Fruit fly (Drosophila melanogaster): ENCODE measurements around the gene CG11151.
A peak's percentile ranks its signal among the peaks of the same experiment; 100 is the strongest.

CG11151 gene

DNA sequence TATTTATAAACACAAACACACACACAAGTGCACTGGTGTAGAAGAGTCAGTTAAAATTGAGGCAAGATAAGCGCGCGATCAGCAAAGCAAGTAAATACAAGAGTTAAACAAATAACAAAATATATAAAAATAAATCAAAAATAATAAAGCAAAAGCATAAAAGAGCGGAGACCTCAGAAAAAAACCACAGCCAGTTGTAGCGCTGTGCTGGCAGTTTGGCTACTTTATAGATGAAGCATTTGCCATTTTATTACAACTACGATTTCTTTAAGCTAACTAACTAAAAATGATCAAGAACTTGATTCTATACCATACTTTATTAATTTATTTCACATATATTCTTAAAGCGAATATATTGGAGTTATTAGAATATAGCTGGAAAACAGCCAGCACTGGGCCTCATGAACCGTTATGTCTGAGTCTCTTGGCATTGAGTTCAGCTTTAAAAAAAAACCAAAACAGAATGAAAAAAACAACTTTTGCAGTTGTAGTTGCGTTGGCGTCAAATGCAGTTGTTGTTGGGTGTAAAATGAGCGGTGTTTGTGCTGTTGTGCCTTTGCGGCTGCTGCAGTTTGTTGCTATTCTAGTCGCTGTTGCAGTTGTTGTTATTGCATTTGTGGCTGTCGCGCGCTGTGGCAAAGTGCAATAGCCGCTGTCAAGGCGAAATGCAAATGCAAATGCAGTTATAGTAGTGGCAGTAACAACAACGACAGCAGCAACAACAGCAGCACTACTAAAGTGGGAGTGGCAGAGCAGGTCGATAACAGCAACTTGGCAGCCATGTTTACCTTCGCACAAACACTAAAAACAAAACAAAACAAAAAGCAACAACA lies 8.3 kb downstream of the CG11151 start:
- peak; percentile 91 for TF ChIP-seq CG17801 (GFP tag; optimal IDR thresholded peaks at IDR 0.05; ENCODE audit: partially characterized antibody)

DNA sequence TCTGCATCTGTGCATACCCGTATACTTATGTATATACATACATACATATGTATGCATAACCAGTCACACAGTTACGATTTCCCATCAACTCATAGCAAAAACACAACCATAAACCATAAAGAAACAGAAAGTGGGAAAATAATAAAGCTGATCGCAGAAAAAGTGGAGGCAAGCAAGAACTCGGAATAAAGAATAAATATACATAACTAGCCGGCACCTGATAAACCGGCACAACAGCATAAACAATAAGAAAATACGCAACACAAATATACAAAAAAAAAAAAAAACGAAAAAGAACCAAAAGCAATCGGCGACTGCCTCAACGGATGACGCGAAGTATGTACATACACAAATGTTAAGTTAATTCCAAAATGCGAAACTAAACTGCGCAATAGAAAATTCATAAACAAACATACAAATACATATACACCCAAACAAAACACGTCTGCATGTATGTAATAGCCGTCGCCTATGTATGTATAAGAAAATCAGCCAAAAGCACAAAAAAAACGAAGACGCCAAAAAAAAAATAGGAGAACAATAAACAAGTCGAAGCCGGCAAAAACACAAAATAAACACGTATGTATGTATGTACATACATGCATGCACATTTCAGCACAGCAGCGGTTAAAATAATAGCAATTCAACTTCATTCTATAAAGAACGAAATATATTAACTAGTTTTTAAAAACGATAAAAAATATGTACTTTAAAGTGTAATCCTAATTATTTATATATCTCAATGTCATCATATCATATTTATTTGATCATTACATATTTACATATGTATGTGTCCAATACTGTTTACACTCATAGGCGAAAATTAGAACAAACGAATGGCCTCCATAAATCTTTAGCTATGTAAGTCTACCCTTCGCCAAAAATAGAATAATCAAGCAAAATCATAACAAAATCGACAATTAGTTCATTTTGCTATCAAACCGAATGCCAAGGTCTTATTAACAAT lies 9.6 kb downstream of the CG11151 start:
- peak; percentile 53 for TF ChIP-seq CG17801 (GFP tag; optimal IDR thresholded peaks at IDR 0.05; ENCODE audit: partially characterized antibody)

dm6 chrX:13749873-13750241 lies 10.3 kb downstream of the CG11151 start:
- peak; percentile 5 for TF ChIP-seq CG17801 (GFP tag; optimal IDR thresholded peaks at IDR 0.05; ENCODE audit: partially characterized antibody)

dm6 chrX:13752543-13753046 lies 13.1 kb downstream of the CG11151 start:
- no peak for TF ChIP-seq CG17801 (GFP tag; optimal IDR thresholded peaks at IDR 0.05; ENCODE audit: partially characterized antibody)

DNA sequence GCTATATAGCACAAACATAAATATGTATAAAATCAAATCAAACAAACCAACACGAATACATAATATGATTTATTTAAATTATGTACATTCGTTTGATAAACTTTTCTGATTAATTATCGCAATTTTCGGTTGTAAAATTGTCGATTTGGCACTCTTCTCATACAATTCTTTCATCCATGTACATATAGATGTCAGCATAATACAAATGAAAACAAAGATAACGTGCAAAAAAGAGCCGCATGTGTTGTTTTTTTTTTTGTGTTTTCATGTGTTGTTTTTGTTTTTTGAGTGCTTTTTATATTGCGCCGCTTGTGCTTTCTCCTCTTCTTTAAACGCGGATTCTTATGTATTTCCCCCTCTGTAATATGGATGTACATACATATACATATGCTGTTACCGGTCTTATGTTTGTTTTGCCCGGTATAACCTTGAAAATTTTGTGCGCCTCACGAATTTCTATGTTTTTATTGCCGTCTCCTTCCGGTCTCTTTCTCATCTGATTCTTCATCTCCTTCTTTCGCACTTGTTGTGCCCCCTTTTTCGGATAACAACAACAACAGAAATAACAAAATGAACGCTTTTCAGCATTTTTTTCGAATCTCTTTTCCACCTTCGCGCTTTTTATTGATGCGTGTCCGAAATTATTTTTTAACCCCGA lies 13.7 kb downstream of the CG11151 start:
- no peak for TF ChIP-seq CG17801 (GFP tag; optimal IDR thresholded peaks at IDR 0.05; ENCODE audit: partially characterized antibody)

- peak; percentile 39 for TF ChIP-seq CG17801 (GFP tag; optimal IDR thresholded peaks at IDR 0.05; ENCODE audit: partially characterized antibody)
These were observed 14.2 kb downstream of the CG11151 start for dm6 chrX:13753775-13754174.

dm6 chrX:13754476-13754875 lies 14.9 kb downstream of the CG11151 start:
- peak; percentile 85 for TF ChIP-seq CG17801 (GFP tag; optimal IDR thresholded peaks at IDR 0.05; ENCODE audit: partially characterized antibody)

DNA sequence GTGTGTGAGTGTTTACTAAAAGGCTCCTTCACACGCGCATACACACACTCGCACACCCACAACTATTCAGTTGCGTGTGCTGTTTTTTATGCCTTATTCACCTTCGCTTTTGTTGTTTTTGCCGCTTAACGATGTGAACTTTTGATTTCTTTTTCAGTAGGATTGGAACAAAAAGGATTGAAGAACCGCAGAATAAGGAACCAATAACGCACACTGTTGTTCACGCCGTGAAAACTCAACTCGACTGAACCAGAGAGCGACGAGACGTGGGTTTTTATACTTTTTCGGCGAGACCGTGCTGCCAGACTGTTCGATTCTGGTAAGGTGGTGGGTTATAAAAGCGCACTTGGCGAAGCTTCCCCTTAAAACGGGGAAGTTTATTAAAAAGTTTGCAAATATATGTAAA lies 15.6 kb downstream of the CG11151 start, which contains the start of gene Pdcd4:
Gene Pdcd4 (minus strand): TSS at position 255 of the 406 bp plus-strand sequence.
- peak; percentile 3 for TF ChIP-seq CG17801 (GFP tag; optimal IDR thresholded peaks at IDR 0.05; ENCODE audit: partially characterized antibody)

dm6 chrX:13756776-13757312 lies 17.3 kb downstream of the CG11151 start, which contains the start of the genes CG32625 and Rtc1:
TSS of gene CG32625 (minus strand) at chrX:13756826.
TSS of gene Rtc1 (plus strand) at chrX:13757179.
- TF ChIP-seq CG17801 (GFP tag; optimal IDR thresholded peaks at IDR 0.05; ENCODE audit: partially characterized antibody) = peak; percentile 58

DNA sequence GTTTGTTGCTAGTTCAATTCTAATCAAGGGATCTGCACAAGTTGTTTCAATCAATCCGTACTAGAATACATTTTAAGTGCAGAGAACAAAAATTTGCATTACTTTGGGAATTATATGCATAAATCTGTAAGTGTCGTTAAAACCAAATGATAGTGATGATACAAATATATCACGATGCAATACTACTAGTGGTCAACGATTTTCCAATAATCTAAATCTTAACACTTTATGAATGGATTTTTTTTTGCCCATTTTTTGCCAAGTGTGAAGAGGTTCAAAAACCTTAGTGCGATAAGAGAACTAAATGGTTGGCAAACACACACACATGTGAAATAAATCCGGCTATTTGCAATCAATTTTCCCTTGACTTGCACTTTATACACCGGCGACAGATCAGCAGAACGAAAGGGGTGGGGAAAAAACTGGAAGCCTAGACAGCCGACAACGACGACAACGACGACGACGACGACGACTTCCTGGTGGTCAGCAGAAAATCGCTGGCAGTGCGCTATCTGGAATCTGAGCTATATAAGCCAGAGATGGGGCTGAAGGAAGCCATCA lies 19.5 kb downstream of the CG11151 start, which contains the start of gene Yp3:
Gene Yp3 (plus strand): TSS at position 558 of the 561 bp plus-strand sequence.
- peak; percentile 53 for TF ChIP-seq CG17801 (GFP tag; optimal IDR thresholded peaks at IDR 0.05; ENCODE audit: partially characterized antibody)

DNA sequence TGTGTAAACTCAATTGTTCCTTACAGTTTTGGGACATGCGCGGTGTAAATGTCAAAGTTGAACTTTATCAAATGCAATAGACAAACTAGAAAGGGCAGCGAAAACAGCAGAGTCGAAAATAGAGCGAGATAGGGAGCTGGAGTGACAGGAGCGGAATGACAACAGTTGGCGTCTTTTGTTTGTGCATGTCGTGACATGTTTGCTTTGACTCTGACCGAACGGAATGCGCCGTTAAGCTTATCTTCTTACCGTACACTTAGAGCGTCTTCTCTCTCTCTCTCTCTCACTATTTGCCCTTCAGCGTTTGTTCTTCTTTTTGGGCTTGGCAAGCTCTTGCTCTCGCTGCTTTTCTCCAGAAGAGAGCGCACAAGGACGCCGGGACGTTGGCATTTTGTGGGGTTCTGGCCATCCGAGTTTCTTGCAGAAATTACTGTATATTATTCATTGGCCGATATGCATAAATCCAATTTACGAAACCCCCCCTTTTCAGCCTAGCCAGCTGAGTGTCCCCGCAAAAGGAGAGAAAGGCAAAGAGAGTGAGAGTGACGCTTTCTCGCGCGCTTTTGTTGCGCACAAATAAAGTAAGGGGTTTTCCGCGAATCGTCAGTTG lies 22.3 kb downstream of the CG11151 start:
- no peak for TF ChIP-seq CG17801 (GFP tag; optimal IDR thresholded peaks at IDR 0.05; ENCODE audit: partially characterized antibody)

DNA sequence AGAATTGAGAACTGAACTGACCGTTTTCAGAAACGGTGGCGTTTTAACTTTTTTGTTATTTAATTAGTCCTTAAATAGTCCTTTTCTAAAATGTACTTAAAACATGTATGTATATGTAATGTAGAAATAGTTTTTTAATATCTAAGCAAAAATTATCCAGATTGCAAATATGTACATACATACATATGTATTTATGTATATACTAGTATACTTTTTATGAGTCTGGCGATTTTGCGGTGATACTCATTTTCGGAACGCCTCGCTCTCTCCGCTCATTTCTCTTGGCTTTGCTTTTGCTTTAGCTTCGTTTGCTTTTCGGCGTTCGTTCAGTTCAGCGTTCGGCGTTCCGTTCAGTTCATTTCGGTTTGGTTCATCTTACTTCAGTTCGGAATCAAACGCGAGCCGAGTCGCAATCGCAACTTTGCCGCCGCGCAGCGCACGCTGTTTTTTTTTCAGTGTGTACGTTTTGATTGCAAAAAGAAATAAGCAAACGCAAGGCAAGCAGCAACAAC lies 22.9 kb downstream of the CG11151 start, which contains the start of gene rdgB:
Gene rdgB (plus strand): TSS at position 381 of the 512 bp plus-strand sequence.
- peak; percentile 86 for TF ChIP-seq CG17801 (GFP tag; optimal IDR thresholded peaks at IDR 0.05; ENCODE audit: partially characterized antibody)

dm6 chrX:13764397-13765119 lies 25.0 kb downstream of the CG11151 start:
- peak; percentile 51 for TF ChIP-seq CG17801 (GFP tag; optimal IDR thresholded peaks at IDR 0.05; ENCODE audit: partially characterized antibody)

All from ovary, adult (tissue).